Fruit fly (Drosophila melanogaster) whole organism, embryonic: Measurements from ENCODE around the gene CG18542.

Experiments
- Bdp1 ChIP-seq: fragments of 200-800 bp; sonication (Bioruptor generic); optimal IDR thresholded peaks from 3 replicates; lab custom pipeline; 2016; ENCODE audit warnings: missing biosample characterization, missing genetic modification characterization
- Bteb2 ChIP-seq: fragments of 200-800 bp; sonication (Bioruptor generic); optimal IDR thresholded peaks from 2 replicates; lab custom pipeline; 2016; ENCODE audit warnings: missing biosample characterization, missing genetic modification characterization
- CG13123 ChIP-seq: fragments of 200-800 bp; sonication (Bioruptor generic); optimal IDR thresholded peaks from 2 replicates; lab custom pipeline; 2016; ENCODE audit warnings: missing biosample characterization, missing genetic modification characterization
- CG13624 ChIP-seq: fragments of 200-800 bp; sonication (Bioruptor generic); optimal IDR thresholded peaks from 2 replicates; lab custom pipeline; 2016; ENCODE audit warnings: missing biosample characterization, missing genetic modification characterization
- CG1529 ChIP-seq: fragments of 200-800 bp; sonication (Bioruptor generic); optimal IDR thresholded peaks from 3 replicates; lab custom pipeline; 2018; ENCODE audit warnings: missing biosample characterization, missing genetic modification characterization
- CG1603 ChIP-seq: fragments of 200-800 bp; sonication (Bioruptor generic); optimal IDR thresholded peaks from 2 replicates; lab custom pipeline; 2019; ENCODE audit warnings: missing biosample characterization, mild to moderate bottlenecking, missing genetic modification characterization, moderate library complexity
- CG16815 ChIP-seq: fragments of 200-800 bp; sonication (Bioruptor generic); optimal IDR thresholded peaks from 3 replicates; lab custom pipeline; 2017; ENCODE audit warnings: missing biosample characterization, mild to moderate bottlenecking, missing genetic modification characterization
- CG17361 ChIP-seq: fragments of 200-800 bp; sonication (Bioruptor generic); IDR thresholded peaks from 3 replicates; pipeline ENCODE4 v1.3.6; 2022; ENCODE audit warnings: missing biosample characterization, missing genetic modification characterization
- CG18011 ChIP-seq: fragments of 200-800 bp; sonication (Bioruptor generic); optimal IDR thresholded peaks from 2 replicates; lab custom pipeline; 2017; ENCODE audit warnings: missing biosample characterization, missing genetic modification characterization, mild to moderate bottlenecking, moderate library complexity, missing genotype
- CG30020 ChIP-seq: fragments of 200-800 bp; optimal IDR thresholded peaks from 2 replicates; lab custom pipeline; 2019; ENCODE audit warnings: missing biosample characterization, mild to moderate bottlenecking, missing genetic modification characterization, moderate library complexity
- CG4820 ChIP-seq: fragments of 200-800 bp; sonication (Bioruptor generic); optimal IDR thresholded peaks from 3 replicates; lab custom pipeline; 2016; ENCODE audit warnings: missing biosample characterization, missing genetic modification characterization
- CG7271 ChIP-seq: fragments of 200-800 bp; sonication (Bioruptor generic); optimal IDR thresholded peaks from 2 replicates; lab custom pipeline; 2018; ENCODE audit warnings: missing biosample characterization, mild to moderate bottlenecking, missing genetic modification characterization, moderate library complexity
- CG8765 ChIP-seq: fragments of 200-800 bp; sonication (Bioruptor generic); IDR thresholded peaks from 2 replicates; pipeline ENCODE4 v1.3.6; 2022; ENCODE audit warnings: missing biosample characterization, missing genetic modification characterization
- Dip3 ChIP-seq: fragments of 200-800 bp; sonication (Bioruptor generic); optimal IDR thresholded peaks from 3 replicates; lab custom pipeline; 2016; ENCODE audit warnings: missing biosample characterization, missing genetic modification characterization
- Ets97D ChIP-seq: fragments of 200-800 bp; sonication (Bioruptor generic); optimal IDR thresholded peaks from 3 replicates; lab custom pipeline; 2016; ENCODE audit warnings: missing biosample characterization, missing genetic modification characterization
- Hr39 ChIP-seq: fragments of >200 bp; optimal IDR thresholded peaks from 2 replicates; lab custom pipeline; 2017
- Max ChIP-seq: fragments of 200-800 bp; sonication (Bioruptor generic); optimal IDR thresholded peaks from 2 replicates; lab custom pipeline; 2016; ENCODE audit warnings: missing biosample characterization, mild to moderate bottlenecking, missing genetic modification characterization
- Med ChIP-seq: fragments of 200-800 bp; sonication (Bioruptor generic); peaks from one replicate; lab custom pipeline; 2016; ENCODE audit warnings: missing biosample characterization, missing genetic modification characterization, mild to moderate bottlenecking, inconsistent platforms, moderate library complexity
- Meics ChIP-seq: fragments of 200-800 bp; sonication (Bioruptor generic); optimal IDR thresholded peaks from 2 replicates; lab custom pipeline; 2017; ENCODE audit warnings: missing biosample characterization, mild to moderate bottlenecking, missing genetic modification characterization
- Spps ChIP-seq: fragments of 200-800 bp; sonication (Bioruptor generic); optimal IDR thresholded peaks from 2 replicates; lab custom pipeline; 2018; ENCODE audit warnings: missing biosample characterization, mild to moderate bottlenecking, missing genetic modification characterization
- YL-1 ChIP-seq: fragments of 200-800 bp; sonication (Bioruptor generic); optimal IDR thresholded peaks from 3 replicates; lab custom pipeline; 2017; ENCODE audit warnings: missing biosample characterization, mild to moderate bottlenecking, missing genetic modification characterization
- bigmax ChIP-seq: fragments of 200-800 bp; sonication (Bioruptor generic); optimal IDR thresholded peaks from 2 replicates; lab custom pipeline; 2018; ENCODE audit warnings: missing biosample characterization, mild to moderate bottlenecking, missing genetic modification characterization
- chn ChIP-seq: fragments of 200-800 bp; sonication (Bioruptor generic); optimal IDR thresholded peaks from 2 replicates; lab custom pipeline; 2016; ENCODE audit warnings: missing biosample characterization, missing genetic modification characterization
- croc ChIP-seq: fragments of 200-800 bp; sonication (Bioruptor generic); conservative IDR thresholded peaks from 3 replicates; pipeline ENCODE4 v1.3.6; 2022; ENCODE audit warnings: missing biosample characterization, missing genetic modification characterization
- crp ChIP-seq, 2 experiments: fragments of 200-800 bp; sonication (Bioruptor generic); optimal IDR thresholded peaks; 2 replicates in 1 of 2; 3 replicates in 1 of 2; lab custom pipeline; 2017; ENCODE audit warnings: missing biosample characterization in 2 of 2, missing genetic modification characterization in 2 of 2, mild to moderate bottlenecking in 1 of 2, moderate library complexity in 1 of 2
- dmrt11E ChIP-seq: fragments of 200-800 bp; sonication (Bioruptor generic); optimal IDR thresholded peaks from 3 replicates; lab custom pipeline; 2018; ENCODE audit warnings: missing biosample characterization, mild to moderate bottlenecking, missing genetic modification characterization, moderate library complexity
- dpn ChIP-seq, 2 experiments: fragments of 200-800 bp; sonication (Bioruptor generic); optimal IDR thresholded peaks; 3 replicates each; lab custom pipeline; 2016; ENCODE audit warnings: missing biosample characterization in 2 of 2, missing genetic modification characterization in 2 of 2
- fd3F ChIP-seq: fragments of 200-800 bp; sonication (Bioruptor generic); optimal IDR thresholded peaks from 2 replicates; lab custom pipeline; 2018; ENCODE audit warnings: missing biosample characterization, mild to moderate bottlenecking, missing genetic modification characterization, moderate library complexity
- gce ChIP-seq: fragments of 200-800 bp; sonication (Bioruptor generic); IDR thresholded peaks from 3 replicates; pipeline ENCODE4 v1.3.6; 2022; ENCODE audit warnings: missing biosample characterization, missing genetic modification characterization
- gro ChIP-seq: fragments of 200-800 bp; sonication (Bioruptor generic); optimal IDR thresholded peaks from 2 replicates; lab custom pipeline; 2016; ENCODE audit warnings: missing biosample characterization, missing genetic modification characterization
- her ChIP-seq: fragments of 200-800 bp; sonication (Bioruptor generic); optimal IDR thresholded peaks from 2 replicates; lab custom pipeline; 2016; ENCODE audit warnings: missing biosample characterization, missing genetic modification characterization
- lmd ChIP-seq: fragments of 200-800 bp; sonication (Bioruptor generic); IDR thresholded peaks from 2 replicates; pipeline ENCODE4 v1.3.6; 2022; ENCODE audit warnings: missing biosample characterization, missing genetic modification characterization
- oc ChIP-seq: fragments of 200-800 bp; sonication (Bioruptor generic); optimal IDR thresholded peaks from 2 replicates; lab custom pipeline; 2018; ENCODE audit warnings: missing biosample characterization, mild to moderate bottlenecking, missing genetic modification characterization, moderate library complexity
- pum ChIP-seq: fragments of 200-800 bp; sonication (Bioruptor generic); optimal IDR thresholded peaks from 2 replicates; lab custom pipeline; 2016; ENCODE audit warnings: missing biosample characterization, missing genetic modification characterization
- pzg ChIP-seq: fragments of 200-800 bp; sonication (Bioruptor generic); optimal IDR thresholded peaks from 3 replicates; lab custom pipeline; 2018; ENCODE audit warnings: missing biosample characterization, mild to moderate bottlenecking, missing genetic modification characterization, moderate library complexity
- sima ChIP-seq: fragments of 200-800 bp; sonication (Bioruptor generic); optimal IDR thresholded peaks from 2 replicates; lab custom pipeline; 2016; ENCODE audit warnings: missing biosample characterization, missing genetic modification characterization
- slou ChIP-seq: fragments of 200-800 bp; sonication (Bioruptor generic); optimal IDR thresholded peaks from 3 replicates; lab custom pipeline; 2016; ENCODE audit warnings: missing biosample characterization, missing genetic modification characterization
- sna ChIP-seq: fragments of 200-800 bp; sonication (Bioruptor generic); IDR thresholded peaks from 2 replicates; pipeline ENCODE4 v1.3.6; 2022; ENCODE audit warnings: missing biosample characterization, missing genetic modification characterization; ENCODE audit not compliant: partially characterized antibody
- tin ChIP-seq: fragments of 200-800 bp; sonication (Bioruptor generic); optimal IDR thresholded peaks from 3 replicates; lab custom pipeline; 2016; ENCODE audit warnings: missing biosample characterization, missing genetic modification characterization
- tll ChIP-seq, 2 experiments: fragments of 200-800 bp in 1 of 2; fragments of >200 bp in 1 of 2; sonication (Bioruptor generic) in 1 of 2; optimal IDR thresholded peaks; 2 replicates each; lab custom pipeline; 2017 to 2019; ENCODE audit warnings: missing biosample characterization in 2 of 2, missing genetic modification characterization in 2 of 2, mild to moderate bottlenecking in 1 of 2, moderate library complexity in 1 of 2
- unc-4 ChIP-seq: fragments of 200-800 bp; sonication (Bioruptor generic); IDR thresholded peaks from 2 replicates; pipeline ENCODE4 v1.3.6; 2022; ENCODE audit warnings: missing biosample characterization, missing genetic modification characterization; ENCODE audit not compliant: partially characterized antibody

Gene CG18542

dm6 chr3R:9710886-9711285 is 25.3 kb downstream of the CG18542 start, which contains the start of the genes trbd and dmt (continued):
- TF ChIP-seq CG13624 (GFP tag; lab: Kevin White, UChicago) = peak; percentile 76
- TF ChIP-seq Bdp1 (GFP tag; lab: Kevin White, UChicago) = peak; percentile 55
- peak; percentile 24 for TF ChIP-seq sima (GFP tag; lab: Kevin White, UChicago)
- TF ChIP-seq CG13123 = peak; percentile 40
- TF ChIP-seq bigmax (GFP tag; lab: Kevin White, UChicago) = peak; percentile 63
- no peak for TF ChIP-seq CG7271
- peak; percentile 52 for TF ChIP-seq tin (GFP tag; lab: Kevin White, UChicago)
- no peak for TF ChIP-seq Spps (tag; lab: Kevin White, UChicago)
- peak; percentile 85 for TF ChIP-seq Dip3 (GFP tag; lab: Kevin White, UChicago)
- peak; percentile 100 for TF ChIP-seq pzg (GFP tag; lab: Kevin White, UChicago)
- TF ChIP-seq oc (tag; lab: Kevin White, UChicago) = no peak
- TF ChIP-seq slou = no peak
- TF ChIP-seq pum (GFP tag; lab: Kevin White, UChicago) = peak; percentile 50
- TF ChIP-seq CG30020 (tag; lab: Kevin White, UChicago) = no peak
- TF ChIP-seq unc-4 = no peak
- TF ChIP-seq crp (GFP tag; optimal IDR thresholded peaks at IDR 0.05; lab: Kevin White, UChicago) = peak; percentile 45 to 92
- no peak for TF ChIP-seq tll (GFP tag; optimal IDR thresholded peaks at IDR 0.05; lab: Kevin White, UChicago)
- peak in 1 of 2 experiments; percentile 74 for TF ChIP-seq dpn (GFP tag; optimal IDR thresholded peaks at IDR 0.05; lab: Kevin White, UChicago)
- peak; percentile 73 for TF ChIP-seq her (GFP tag; lab: Kevin White, UChicago)
- peak; percentile 98 for TF ChIP-seq Med (GFP tag; lab: Kevin White, UChicago)
- 0 out of 3 replicates have a peak, but pooled peaks have one; percentile 13 for TF ChIP-seq croc (GFP tag; lab: Robert Waterston, UW)
- no peak for TF ChIP-seq CG17361 (GFP tag; lab: Robert Waterston, UW)
- TF ChIP-seq CG16815 (GFP tag; lab: Kevin White, UChicago) = peak; percentile 12
- peak; percentile 89 for TF ChIP-seq gro
- TF ChIP-seq Bteb2 (GFP tag; lab: Kevin White, UChicago) = peak; percentile 42
- no peak for TF ChIP-seq CG18011 (GFP tag; lab: Kevin White, UChicago)
- peak; percentile 30 for TF ChIP-seq CG4820
- no peak for TF ChIP-seq CG8765
- peak; percentile 93 for TF ChIP-seq YL-1
- no peak for TF ChIP-seq CG1529 (GFP tag; lab: Kevin White, UChicago)
- TF ChIP-seq gce (GFP tag; lab: Robert Waterston, UW) = no peak
- peak; percentile 28 for TF ChIP-seq Max (GFP tag; lab: Kevin White, UChicago)
- no peak for TF ChIP-seq Meics
- no peak for TF ChIP-seq sna (GFP tag; lab: Robert Waterston, UW)
- peak; percentile 94 for TF ChIP-seq Ets97D
- no peak for TF ChIP-seq lmd
- TF ChIP-seq fd3F (GFP tag; lab: Kevin White, UChicago) = no peak
- TF ChIP-seq CG1603 (tag; lab: Kevin White, UChicago) = peak; percentile 93
- TF ChIP-seq dmrt11E = peak; percentile 33
- TF ChIP-seq chn (GFP tag; lab: Kevin White, UChicago) = peak; percentile 75
- no peak for TF ChIP-seq Hr39
